Fruit fly (Drosophila melanogaster) whole organism, prepupa: ENCODE results near the gene Cyp12c1.

Experiments
- Blimp-1 ChIP-seq: fragments of 200-800 bp; sonication (Bioruptor generic); optimal IDR thresholded peaks from 3 replicates; lab custom pipeline; 2017; ENCODE audit warnings: missing biosample characterization, missing genetic modification characterization, mild to moderate bottlenecking, moderate library complexity, missing genetic modification reagents
- CG1621 ChIP-seq: fragments of 200-800 bp; sonication (Bioruptor generic); optimal IDR thresholded peaks from 3 replicates; lab custom pipeline; 2018; ENCODE audit warnings: missing biosample characterization, mild to moderate bottlenecking, missing genetic modification characterization
- CG34406 ChIP-seq: fragments of 200-800 bp; sonication (Bioruptor generic); optimal IDR thresholded peaks from 3 replicates; lab custom pipeline; 2016; ENCODE audit warnings: missing biosample characterization, missing genetic modification characterization
- CG6854 ChIP-seq: fragments of 200-800 bp; sonication (Bioruptor generic); optimal IDR thresholded peaks from 2 replicates; lab custom pipeline; 2017; ENCODE audit warnings: missing biosample characterization, mild to moderate bottlenecking, missing genetic modification characterization
- CG7368 ChIP-seq: fragments of 200-800 bp; sonication (Bioruptor generic); optimal IDR thresholded peaks from 3 replicates; lab custom pipeline; 2016; ENCODE audit warnings: missing biosample characterization, missing genetic modification characterization
- Eip93F ChIP-seq: fragments of 200-800 bp; sonication (Bioruptor generic); optimal IDR thresholded peaks from 2 replicates; lab custom pipeline; 2016; ENCODE audit warnings: missing biosample characterization, mild to moderate bottlenecking, missing genetic modification characterization
- Hr39 ChIP-seq: fragments of 200-800 bp; sonication (Bioruptor generic); optimal IDR thresholded peaks from 2 replicates; lab custom pipeline; 2016; ENCODE audit warnings: missing biosample characterization, missing genetic modification characterization
- Lpt ChIP-seq: fragments of 200-800 bp; sonication (Bioruptor generic); optimal IDR thresholded peaks from 3 replicates; lab custom pipeline; 2016; ENCODE audit warnings: missing biosample characterization, missing genetic modification characterization
- Sox102F ChIP-seq: fragments of 200-800 bp; sonication (Bioruptor generic); optimal IDR thresholded peaks from 2 replicates; lab custom pipeline; 2016; ENCODE audit warnings: missing biosample characterization, mild to moderate bottlenecking, missing genetic modification characterization
- achi ChIP-seq: fragments of 200-800 bp; sonication (Bioruptor generic); optimal IDR thresholded peaks from 3 replicates; lab custom pipeline; 2016; ENCODE audit warnings: missing biosample characterization, missing genetic modification characterization
- eg ChIP-seq: fragments of 200-800 bp; sonication (Bioruptor generic); IDR thresholded peaks from 3 replicates; pipeline ENCODE4 v1.3.6; 2022; ENCODE audit warnings: missing biosample characterization, missing genetic modification characterization
- esn ChIP-seq: fragments of 200-800 bp; sonication (Bioruptor generic); optimal IDR thresholded peaks from 2 replicates; lab custom pipeline; 2016; ENCODE audit warnings: missing biosample characterization, mild to moderate bottlenecking, missing genetic modification characterization, moderate library complexity
- ss ChIP-seq, 2 experiments: fragments of 200-800 bp; sonication (Bioruptor generic); optimal IDR thresholded peaks; 2 replicates in 1 of 2; 3 replicates in 1 of 2; lab custom pipeline; 2017 to 2018; ENCODE audit warnings: mild to moderate bottlenecking in 2 of 2, missing biosample characterization in 2 of 2, missing genetic modification characterization in 2 of 2, moderate library complexity in 1 of 2

dm6 chr3L:18669874-18670273 lies 16.2 kb downstream of the Cyp12c1 start:
- TF ChIP-seq achi (GFP tag; lab: Kevin White, UChicago) (no peak), ss (GFP tag; optimal IDR thresholded peaks at IDR 0.05; lab: Kevin White, UChicago) (no peak), Blimp-1 (GFP tag; lab: Kevin White, UChicago) (no peak), CG1621 (tag; lab: Kevin White, UChicago) (no peak), Hr39 (GFP tag; lab: Kevin White, UChicago) (no peak), CG7368 (GFP tag; lab: Kevin White, UChicago) (no peak), Eip93F (GFP tag; lab: Kevin White, UChicago) (no peak), CG34406 (GFP tag; lab: Kevin White, UChicago) (no peak), CG6854 (GFP tag; lab: Kevin White, UChicago) (no peak), eg (no peak), Sox102F (GFP tag; lab: Kevin White, UChicago) (no peak), esn (GFP tag; lab: Kevin White, UChicago) (no peak), Lpt (no peak)
